Fruit fly (Drosophila melanogaster): ENCODE data around the gene CG6664.

The CG6664 gene

DNA sequence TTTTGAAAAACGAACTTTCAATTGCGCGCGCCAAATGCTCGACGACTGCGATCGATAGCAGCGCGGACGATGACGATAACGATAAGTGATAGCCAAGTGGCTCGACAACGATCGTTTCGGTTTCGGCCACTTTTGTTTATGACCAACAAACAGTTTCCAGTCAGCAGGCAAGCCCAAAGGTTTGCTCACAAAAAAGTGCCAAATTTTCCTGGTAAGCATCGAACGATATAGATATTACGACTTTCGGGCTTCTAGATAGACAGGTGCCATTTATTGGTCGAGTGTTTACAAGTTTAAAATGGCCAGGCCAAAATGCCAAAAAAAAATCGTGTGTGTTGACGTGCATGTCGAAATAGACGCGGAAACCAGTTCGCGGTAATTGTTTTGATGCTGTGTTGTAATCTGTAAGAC lies 39.5 kb upstream of the CG6664 start, which contains the start of gene CG7724 (continued):
- TF ChIP-seq nmo (GFP tag; optimal IDR thresholded peaks at IDR 0.05): no peak
- no peak for TF ChIP-seq CG18476 (GFP tag; optimal IDR thresholded peaks at IDR 0.05)
- TF ChIP-seq CG2712 (tag; optimal IDR thresholded peaks at IDR 0.05): peak; percentile 15
- TF ChIP-seq hkb (optimal IDR thresholded peaks at IDR 0.05): no peak
- TF ChIP-seq hkb (GFP tag; IDR thresholded peaks at IDR 0.05): 0 out of 2 replicates have a peak, but pooled peaks have one; percentile 27
- TF ChIP-seq Doc3 (GFP tag; IDR thresholded peaks at IDR 0.05; ENCODE audit: partially characterized antibody): peak; percentile 74
- TF ChIP-seq kah (GFP tag; optimal IDR thresholded peaks at IDR 0.05): no peak
- peak; percentile 1 for TF ChIP-seq CG17186 (GFP tag; optimal IDR thresholded peaks at IDR 0.05)
- TF ChIP-seq B-H2 (GFP tag; optimal IDR thresholded peaks at IDR 0.05): no peak
- no peak for TF ChIP-seq Gsc (GFP tag; IDR thresholded peaks at IDR 0.05)
- peak; percentile 15 for TF ChIP-seq mirr (GFP tag; optimal IDR thresholded peaks at IDR 0.05)
- peak; percentile 73 for TF ChIP-seq Scr (GFP tag; IDR thresholded peaks at IDR 0.05; ENCODE audit: partially characterized antibody)
- no peak for TF ChIP-seq lab (GFP tag; optimal IDR thresholded peaks at IDR 0.05)
- TF ChIP-seq pzg (GFP tag; optimal IDR thresholded peaks at IDR 0.05): peak; percentile 31
- peak; percentile 89 for TF ChIP-seq sna (GFP tag; IDR thresholded peaks at IDR 0.05; ENCODE audit: partially characterized antibody)
- TF ChIP-seq gfzf (GFP tag; optimal IDR thresholded peaks at IDR 0.05): peak; percentile 6
- no peak for TF ChIP-seq CG13123 (GFP tag; optimal IDR thresholded peaks at IDR 0.05)
- TF ChIP-seq CG16779 (GFP tag; IDR thresholded peaks at IDR 0.05): no peak
- TF ChIP-seq sc (optimal IDR thresholded peaks at IDR 0.05): no peak
- TF ChIP-seq sc (GFP tag; optimal IDR thresholded peaks at IDR 0.05): no peak
- TF ChIP-seq CkIIα-i1 (GFP tag; IDR thresholded peaks at IDR 0.05): no peak
- TF ChIP-seq nerfin-2 (GFP tag; IDR thresholded peaks at IDR 0.05; ENCODE audit: partially characterized antibody): peak; percentile 92
- TF ChIP-seq CG7745 (tag; optimal IDR thresholded peaks at IDR 0.05): no peak
- peak; percentile 1 for TF ChIP-seq CG5180 (GFP tag; optimal IDR thresholded peaks at IDR 0.05)
- TF ChIP-seq Dp (GFP tag; optimal IDR thresholded peaks at IDR 0.05): peak; percentile 87
- peak; percentile 26 for TF ChIP-seq her (GFP tag; optimal IDR thresholded peaks at IDR 0.05)
- peak; percentile 88 for TF ChIP-seq CG14860 (GFP tag; IDR thresholded peaks at IDR 0.05; ENCODE audit: partially characterized antibody)
- no peak for TF ChIP-seq bsh (GFP tag; optimal IDR thresholded peaks at IDR 0.05)
- no peak for TF ChIP-seq dmrt11E (tag; optimal IDR thresholded peaks at IDR 0.05)
- peak; percentile 5 for TF ChIP-seq CG18011 (GFP tag; optimal IDR thresholded peaks at IDR 0.05)
- TF ChIP-seq CG6791 (GFP tag; IDR thresholded peaks at IDR 0.05; ENCODE audit: partially characterized antibody): peak; percentile 92
- peak; percentile 59 for TF ChIP-seq CG11504 (tag; optimal IDR thresholded peaks at IDR 0.05)
- peak; percentile 45; the same call in 2 of the 3 replicates for TF ChIP-seq knrl (GFP tag; IDR thresholded peaks at IDR 0.05; ENCODE audit: partially characterized antibody)
- TF ChIP-seq gem (tag; optimal IDR thresholded peaks at IDR 0.05): no peak
- TF ChIP-seq Deaf1 (tag; optimal IDR thresholded peaks at IDR 0.05): peak; percentile 61
- TF ChIP-seq CG12071 (GFP tag; optimal IDR thresholded peaks at IDR 0.05): peak; percentile 2
- TF ChIP-seq CG15514 (GFP tag; optimal IDR thresholded peaks at IDR 0.05): peak; percentile 42
- TF ChIP-seq CG1603 (tag; optimal IDR thresholded peaks at IDR 0.05): peak; percentile 25
- no peak for TF ChIP-seq CG12299 (tag; optimal IDR thresholded peaks at IDR 0.05)
- TF ChIP-seq nerfin-1 (tag; optimal IDR thresholded peaks at IDR 0.05): no peak
- no peak for TF ChIP-seq twi (tag; optimal IDR thresholded peaks at IDR 0.05)
- no peak for TF ChIP-seq CG11695 (GFP tag; IDR thresholded peaks at IDR 0.05)
- TF ChIP-seq D (optimal IDR thresholded peaks at IDR 0.05): no peak
- no peak for TF ChIP-seq D (GFP tag; optimal IDR thresholded peaks at IDR 0.05)
- TF ChIP-seq E2f1 (GFP tag; IDR thresholded peaks at IDR 0.05): no peak
- no peak for TF ChIP-seq usp (GFP tag; optimal IDR thresholded peaks at IDR 0.05)
- peak; percentile 14 for TF ChIP-seq CTCF (GFP tag; optimal IDR thresholded peaks at IDR 0.05)
- no peak for TF ChIP-seq MTF-1 (GFP tag; optimal IDR thresholded peaks at IDR 0.05; ENCODE audit: borderline replicate concordance)
- TF ChIP-seq bigmax (GFP tag; optimal IDR thresholded peaks at IDR 0.05): no peak
- TF ChIP-seq Drgx (GFP tag; IDR thresholded peaks at IDR 0.05): no peak
- TF ChIP-seq C15 (GFP tag; IDR thresholded peaks at IDR 0.05): no peak
